Worm (Caenorhabditis elegans): ENCODE data around the gene B0496.11.

Gene B0496.11

ce11 chrIV:7402077-7402476 is 31.7 kb downstream of the B0496.11 start (continued):
- TF ChIP-seq ces-1 (GFP tag; optimal IDR thresholded peaks at IDR 0.05), result no peak
- peak; percentile 74 for TF ChIP-seq ceh-20 (GFP tag; IDR thresholded peaks at IDR 0.05)
- TF ChIP-seq madf-5 (GFP tag; IDR thresholded peaks at IDR 0.05), result no peak
- no peak for TF ChIP-seq cey-2 (tag; optimal IDR thresholded peaks at IDR 0.05; ENCODE audit: borderline replicate concordance, insufficient read depth)
- TF ChIP-seq R02D3.7 (tag; optimal IDR thresholded peaks at IDR 0.05), result no peak
- TF ChIP-seq daf-16 (GFP tag; optimal IDR thresholded peaks at IDR 0.05), result no peak
- no peak for TF ChIP-seq daf-16 (tag; optimal IDR thresholded peaks at IDR 0.05)
- no peak for TF ChIP-seq lin-15B (tag; optimal IDR thresholded peaks at IDR 0.05)
- no peak for TF ChIP-seq spr-3 (GFP tag; optimal IDR thresholded peaks at IDR 0.05)
- TF ChIP-seq ztf-7 (tag; optimal IDR thresholded peaks at IDR 0.05), result no peak
- TF ChIP-seq mes-2 (tag; optimal IDR thresholded peaks at IDR 0.05; ENCODE audit: poor library complexity, severe bottlenecking), result peak; percentile 15
- no peak for TF ChIP-seq dve-1 (tag; optimal IDR thresholded peaks at IDR 0.05; ENCODE audit: insufficient read depth)
- TF ChIP-seq arid-1 (GFP tag; conservative IDR thresholded peaks at IDR 0.05), result no peak
- TF ChIP-seq aha-1 (tag), result peak; percentile 97
- TF ChIP-seq snpc-4 (tag; optimal IDR thresholded peaks at IDR 0.05), result no peak
- no peak for TF ChIP-seq ama-1 (optimal IDR thresholded peaks at IDR 0.05)
- TF ChIP-seq F44E2.7 (GFP tag; IDR thresholded peaks at IDR 0.05), result no peak
- no peak for TF ChIP-seq attf-4 (tag; optimal IDR thresholded peaks at IDR 0.05)
- TF ChIP-seq php-3 (GFP tag; IDR thresholded peaks at IDR 0.05), result no peak
- TF ChIP-seq F37D6.2 (tag; optimal IDR thresholded peaks at IDR 0.05), result peak; percentile 94
- no peak for TF ChIP-seq nhr-77 (tag; optimal IDR thresholded peaks at IDR 0.05)
- no peak for TF ChIP-seq F26F4.8 (GFP tag; conservative IDR thresholded peaks at IDR 0.05)
- peak; percentile 56 for TF ChIP-seq ceh-28 (tag; optimal IDR thresholded peaks at IDR 0.05)
- TF ChIP-seq zfp-2 (tag; optimal IDR thresholded peaks at IDR 0.05), result no peak
- TF ChIP-seq lin-29 (GFP tag; IDR thresholded peaks at IDR 0.05), result no peak
- TF ChIP-seq Y105C5A.15 (GFP tag; IDR thresholded peaks at IDR 0.05), result no peak
- peak in 1 of 2 experiments; percentile 61 for TF ChIP-seq unc-62 (GFP tag; optimal IDR thresholded peaks at IDR 0.05 in 1 of 2)
- no peak for TF ChIP-seq unc-62 (tag; optimal IDR thresholded peaks at IDR 0.05)
- TF ChIP-seq daf-8 (GFP tag; IDR thresholded peaks at IDR 0.05), result no peak
- TF ChIP-seq dmd-9 (GFP tag; IDR thresholded peaks at IDR 0.05), result no peak
- peak; percentile 97 for TF ChIP-seq set-16 (GFP tag; IDR thresholded peaks at IDR 0.05)
- no peak for TF ChIP-seq daf-12 (tag; optimal IDR thresholded peaks at IDR 0.05)
- no peak for TF ChIP-seq mxl-3 (GFP tag; optimal IDR thresholded peaks at IDR 0.05)
- TF ChIP-seq ZK337.2 (GFP tag; IDR thresholded peaks at IDR 0.05), result no peak
- TF ChIP-seq nhr-28 (tag; optimal IDR thresholded peaks at IDR 0.05), result no peak
- TF ChIP-seq tag-97 (GFP tag; IDR thresholded peaks at IDR 0.05), result no peak

ce11 chrIV:7400502-7401118 is 33.1 kb downstream of the B0496.11 start:
- TF ChIP-seq hlh-11 (tag; optimal IDR thresholded peaks at IDR 0.05), result peak; percentile 4
- TF ChIP-seq mes-2 (tag; optimal IDR thresholded peaks at IDR 0.05; ENCODE audit: poor library complexity, severe bottlenecking), result no peak
- no peak for TF ChIP-seq lin-39 (tag; optimal IDR thresholded peaks at IDR 0.05)
- TF ChIP-seq vab-7 (GFP tag; IDR thresholded peaks at IDR 0.05), result no peak
- no peak for TF ChIP-seq F26F4.8 (GFP tag; conservative IDR thresholded peaks at IDR 0.05)
- no peak for TF ChIP-seq nhr-6 (tag; optimal IDR thresholded peaks at IDR 0.05)
- TF ChIP-seq mep-1 (tag; optimal IDR thresholded peaks at IDR 0.05), result no peak
- TF ChIP-seq zip-2 (tag; optimal IDR thresholded peaks at IDR 0.05), result no peak
- TF ChIP-seq zag-1 (tag; optimal IDR thresholded peaks at IDR 0.05), result no peak
- no peak for TF ChIP-seq T20F7.1 (GFP tag; optimal IDR thresholded peaks at IDR 0.05)
- TF ChIP-seq fos-1 (tag; optimal IDR thresholded peaks at IDR 0.05), result no peak
- no peak for TF ChIP-seq daf-16 (GFP tag; optimal IDR thresholded peaks at IDR 0.05)
- TF ChIP-seq daf-16 (tag; optimal IDR thresholded peaks at IDR 0.05), result no peak
- no peak for TF ChIP-seq lsy-2 (tag; optimal IDR thresholded peaks at IDR 0.05)
- no peak for TF ChIP-seq gei-8 (GFP tag; optimal IDR thresholded peaks at IDR 0.05)
- TF ChIP-seq Y105C5A.15 (GFP tag; IDR thresholded peaks at IDR 0.05), result no peak
- no peak for TF ChIP-seq lin-15B (tag; optimal IDR thresholded peaks at IDR 0.05)
- TF ChIP-seq zfp-3 (GFP tag; conservative IDR thresholded peaks at IDR 0.05), result no peak
- TF ChIP-seq sdz-12 (GFP tag; optimal IDR thresholded peaks at IDR 0.05), result no peak
- no peak for TF ChIP-seq T26A8.4 (GFP tag; IDR thresholded peaks at IDR 0.05)
- no peak for TF ChIP-seq spr-3 (GFP tag; optimal IDR thresholded peaks at IDR 0.05)
- no peak for TF ChIP-seq ceh-32 (tag; optimal IDR thresholded peaks at IDR 0.05; ENCODE audit: poor library complexity)
- TF ChIP-seq dve-1 (tag; optimal IDR thresholded peaks at IDR 0.05; ENCODE audit: insufficient read depth), result no peak
- TF ChIP-seq spr-1 (tag; optimal IDR thresholded peaks at IDR 0.05), result no peak

Data from whole organism, L4 larva.